Worm (Caenorhabditis elegans): ENCODE measurements around the gene inpp-5K.

Gene inpp-5K

DNA sequence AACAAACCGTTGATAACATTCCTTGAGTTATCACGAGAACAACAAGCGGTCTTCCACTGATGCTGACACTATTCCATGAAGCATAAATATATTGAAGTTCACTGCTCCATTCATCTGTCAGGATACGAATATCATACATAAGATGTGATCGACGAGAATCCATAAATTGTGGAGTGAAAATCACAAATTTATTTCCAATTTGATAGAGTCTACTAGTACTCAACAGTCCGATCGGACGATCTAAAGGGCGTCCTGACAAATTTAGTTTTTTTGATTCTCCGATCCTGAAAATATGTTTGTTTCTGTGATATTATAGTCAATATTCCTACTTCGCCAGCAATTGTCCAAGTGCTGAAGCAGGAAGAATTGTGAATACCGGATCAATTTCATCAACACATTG, 18.9 kb downstream of the inpp-5K start:
- no peak for TF ChIP-seq egl-27 (tag; optimal IDR thresholded peaks at IDR 0.05)
- no peak for TF ChIP-seq lin-11 (tag; optimal IDR thresholded peaks at IDR 0.05)
- no peak for TF ChIP-seq unc-62 (GFP tag; optimal IDR thresholded peaks at IDR 0.05)
- TF ChIP-seq blmp-1 (tag; optimal IDR thresholded peaks at IDR 0.05; ENCODE audit: insufficient read depth), result no peak
- TF ChIP-seq nhr-77 (tag; optimal IDR thresholded peaks at IDR 0.05), result no peak
- TF ChIP-seq elt-3 (tag; optimal IDR thresholded peaks at IDR 0.05), result no peak
- TF ChIP-seq peb-1 (tag; optimal IDR thresholded peaks at IDR 0.05), result no peak
- no peak for TF ChIP-seq ztf-11 (tag; optimal IDR thresholded peaks at IDR 0.05)
- TF ChIP-seq alr-1 (tag; optimal IDR thresholded peaks at IDR 0.05), result no peak
- no peak for TF ChIP-seq mbf-1 (tag; optimal IDR thresholded peaks at IDR 0.05)
- no peak for TF ChIP-seq elt-1 (tag; optimal IDR thresholded peaks at IDR 0.05)
- TF ChIP-seq unc-55 (GFP tag; optimal IDR thresholded peaks at IDR 0.05), result no peak
- TF ChIP-seq lin-39 (tag; optimal IDR thresholded peaks at IDR 0.05), result no peak
- no peak for TF ChIP-seq nhr-10 (tag; optimal IDR thresholded peaks at IDR 0.05)
- TF ChIP-seq nhr-21 (tag; optimal IDR thresholded peaks at IDR 0.05), result no peak
- no peak for TF ChIP-seq zag-1 (tag; optimal IDR thresholded peaks at IDR 0.05)
- TF ChIP-seq ceh-82 (tag; optimal IDR thresholded peaks at IDR 0.05), result no peak
- TF ChIP-seq lsy-2 (tag; optimal IDR thresholded peaks at IDR 0.05), result no peak
- TF ChIP-seq ama-1 (optimal IDR thresholded peaks at IDR 0.05), result no peak
- TF ChIP-seq mdl-1 (tag; optimal IDR thresholded peaks at IDR 0.05), result no peak

DNA sequence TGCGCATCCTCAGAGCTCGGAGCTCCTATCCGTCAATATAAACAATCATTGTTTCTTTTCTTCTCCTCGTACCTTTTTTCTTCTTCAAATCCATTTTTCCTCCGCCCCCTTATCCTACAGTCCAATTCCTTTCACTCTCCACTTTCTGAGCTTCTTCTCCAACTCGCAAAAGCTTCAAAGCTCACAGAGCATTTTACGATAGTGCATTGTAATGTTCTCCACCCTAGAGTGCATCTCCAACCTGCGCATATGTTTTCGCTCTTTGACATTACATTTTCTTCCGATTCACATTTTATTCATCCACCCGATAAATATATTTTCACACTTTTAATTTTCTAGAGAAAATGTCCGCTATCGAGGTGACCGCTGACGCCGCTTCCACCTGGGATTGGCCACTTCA, 23.4 kb downstream of the inpp-5K start, which contains the start of gene hsp-12.2:
TSS of gene hsp-12.2 (plus strand) at position 301 of the 400 bp plus-strand sequence.
- TF ChIP-seq ceh-16 (tag; optimal IDR thresholded peaks at IDR 0.05), result no peak
- no peak for TF ChIP-seq Y55F3AM.14 (GFP tag; optimal IDR thresholded peaks at IDR 0.05)
- TF ChIP-seq sma-9 (GFP tag; optimal IDR thresholded peaks at IDR 0.05), result no peak
- no peak for TF ChIP-seq sma-9 (tag; optimal IDR thresholded peaks at IDR 0.05)

DNA sequence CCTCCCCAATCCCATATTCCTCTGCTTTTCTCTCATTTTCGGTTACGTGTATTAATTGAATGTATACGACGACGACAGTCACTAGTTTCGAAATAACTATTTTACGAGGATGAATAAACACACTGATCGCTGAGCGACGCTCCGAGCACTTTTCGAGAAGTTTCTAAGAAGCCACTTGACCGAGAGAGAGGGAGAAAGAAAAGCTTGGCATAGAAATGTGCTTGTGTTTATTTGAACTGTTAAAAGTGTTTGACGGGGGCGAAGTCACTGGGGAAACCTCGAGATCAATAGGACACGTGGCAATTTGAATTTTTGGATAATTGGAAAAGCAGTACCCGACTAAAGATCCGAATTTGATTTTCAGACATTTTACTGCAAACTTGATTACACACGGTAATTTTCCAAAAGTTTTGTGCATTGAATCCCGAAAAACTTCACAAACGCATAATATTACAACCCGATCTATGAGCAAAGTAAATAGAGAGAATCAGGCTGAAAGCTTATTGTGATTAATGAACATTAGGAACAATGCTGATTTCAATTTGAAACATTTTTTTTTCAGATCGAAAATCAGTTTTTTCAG, 24.5 kb downstream of the inpp-5K start:
- peak; percentile 22 for TF ChIP-seq crh-2 (tag; optimal IDR thresholded peaks at IDR 0.05)
- TF ChIP-seq sma-9 (GFP tag; optimal IDR thresholded peaks at IDR 0.05), result peak; percentile 1
- TF ChIP-seq sma-9 (tag; optimal IDR thresholded peaks at IDR 0.05), result no peak
- no peak for TF ChIP-seq Y55F3AM.14 (GFP tag; optimal IDR thresholded peaks at IDR 0.05)
- no peak for TF ChIP-seq nhr-10 (tag; optimal IDR thresholded peaks at IDR 0.05)
- peak; percentile 14 for TF ChIP-seq nhr-77 (tag; optimal IDR thresholded peaks at IDR 0.05)
- peak; percentile 47 for TF ChIP-seq F13H6.1 (tag; optimal IDR thresholded peaks at IDR 0.05)
- TF ChIP-seq nhr-129 (tag; optimal IDR thresholded peaks at IDR 0.05), result peak; percentile 50

DNA sequence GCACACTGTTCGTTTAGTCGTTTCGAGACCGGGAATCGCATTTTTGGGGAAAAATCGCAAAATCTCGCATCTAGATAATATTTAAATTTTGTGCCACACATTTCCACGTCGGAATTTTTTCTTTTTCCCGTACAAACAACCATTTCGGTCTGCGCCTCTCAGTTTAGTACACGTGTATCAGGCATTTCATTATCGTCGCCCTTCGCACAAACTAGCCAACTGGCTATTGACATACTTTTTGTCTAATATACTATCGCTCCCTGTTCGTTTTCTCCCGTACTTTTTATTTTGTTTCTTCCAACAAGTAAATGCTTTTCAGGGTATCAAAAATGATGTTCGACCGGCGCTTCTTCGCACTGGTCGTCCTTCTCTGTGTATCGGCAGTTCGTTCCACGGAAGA, 27.8 kb downstream of the inpp-5K start, which contains the start of gene C14B9.2:
TSS of gene C14B9.2 (plus strand) at position 320 of the 400 bp plus-strand sequence.
- TF ChIP-seq sma-3 (GFP tag; optimal IDR thresholded peaks at IDR 0.05) (no peak), crh-2 (tag; optimal IDR thresholded peaks at IDR 0.05) (peak; percentile 36), fos-1 (tag; optimal IDR thresholded peaks at IDR 0.05) (peak; percentile 6)

DNA sequence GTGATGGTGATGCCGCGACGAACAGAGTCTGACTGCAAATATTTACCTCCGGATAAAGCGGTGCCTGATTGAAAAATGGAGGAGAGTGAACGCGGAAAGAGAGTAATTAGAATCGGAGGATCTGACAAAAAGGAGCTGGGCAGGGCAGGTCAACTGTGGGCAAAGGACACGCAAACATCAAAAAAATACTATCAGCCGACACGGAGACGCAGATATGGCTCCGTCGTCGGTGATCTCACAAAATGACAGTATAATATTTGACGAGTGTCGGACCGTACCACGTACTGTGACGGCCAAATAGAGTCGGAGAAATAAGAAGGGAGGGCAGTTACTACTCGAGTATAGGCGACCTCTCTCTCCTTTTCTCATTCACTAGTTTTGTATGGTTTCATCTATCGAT, 28.6 kb downstream of the inpp-5K start:
- no peak for TF ChIP-seq gmeb-1 (tag; optimal IDR thresholded peaks at IDR 0.05)
- no peak for TF ChIP-seq elt-3 (tag; optimal IDR thresholded peaks at IDR 0.05)
- no peak for TF ChIP-seq lin-11 (tag; optimal IDR thresholded peaks at IDR 0.05)
- TF ChIP-seq nhr-129 (tag; optimal IDR thresholded peaks at IDR 0.05), result peak; percentile 9
- TF ChIP-seq unc-39 (tag; optimal IDR thresholded peaks at IDR 0.05), result no peak
- TF ChIP-seq lin-13 (GFP tag; optimal IDR thresholded peaks at IDR 0.05), result no peak
- peak; percentile 10 for TF ChIP-seq peb-1 (tag; optimal IDR thresholded peaks at IDR 0.05)

DNA sequence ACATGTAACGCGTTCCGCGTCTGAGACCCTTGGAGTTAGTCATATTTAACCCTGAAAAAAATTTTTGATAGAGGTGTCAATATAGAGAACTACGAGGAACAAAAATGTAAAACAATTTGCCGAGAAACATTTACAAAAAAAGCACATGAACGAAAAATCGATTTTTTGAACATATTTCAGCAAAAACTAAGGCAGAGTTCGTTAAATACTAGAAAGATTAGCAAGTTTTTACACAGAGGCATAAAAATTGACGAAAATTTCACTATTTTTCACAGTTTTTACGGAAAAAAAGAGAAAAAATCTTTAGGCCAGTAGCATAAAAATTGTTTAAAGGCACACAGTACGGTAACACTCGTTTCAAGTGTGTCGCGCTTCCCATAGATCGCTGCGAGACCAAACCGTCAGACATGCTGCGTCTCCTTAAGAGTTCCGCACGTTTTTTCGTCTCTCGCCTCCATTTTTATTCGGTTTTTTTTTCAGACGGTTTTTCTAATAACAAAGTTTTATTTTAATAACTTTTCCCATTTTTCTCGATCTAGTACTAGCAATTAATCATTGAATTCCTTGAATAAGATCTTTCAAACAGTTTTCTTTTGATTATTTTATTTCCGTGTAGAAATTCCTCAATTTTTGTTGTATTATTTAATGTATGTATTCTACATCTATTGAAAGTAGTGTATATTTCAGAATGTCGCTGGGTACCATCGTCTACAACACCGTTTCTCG, 30.8 kb downstream of the inpp-5K start, which contains the start of the genes rpl-21 and C14B9.10:
TSS of gene rpl-21 (minus strand) at position 51 of the 726 bp plus-strand sequence.
TSS of gene C14B9.10 (plus strand) at position 676 of the 726 bp plus-strand sequence.
- TF ChIP-seq lin-39 (tag; optimal IDR thresholded peaks at IDR 0.05) (no peak), lin-11 (tag; optimal IDR thresholded peaks at IDR 0.05) (peak; percentile 60), alr-1 (tag; optimal IDR thresholded peaks at IDR 0.05) (no peak), unc-55 (GFP tag; optimal IDR thresholded peaks at IDR 0.05) (peak; percentile 98), nhr-10 (tag; optimal IDR thresholded peaks at IDR 0.05) (no peak), fos-1 (tag; optimal IDR thresholded peaks at IDR 0.05) (peak; percentile 61), C34F6.9 (tag; optimal IDR thresholded peaks at IDR 0.05) (peak; percentile 89), blmp-1 (tag; optimal IDR thresholded peaks at IDR 0.05; ENCODE audit: insufficient read depth) (peak; percentile 32), gmeb-1 (tag; optimal IDR thresholded peaks at IDR 0.05) (peak; percentile 82), nhr-21 (tag; optimal IDR thresholded peaks at IDR 0.05) (peak; percentile 76), mbf-1 (tag; optimal IDR thresholded peaks at IDR 0.05) (no peak), unc-39 (tag; optimal IDR thresholded peaks at IDR 0.05) (no peak), dmd-4 (tag; optimal IDR thresholded peaks at IDR 0.05) (no peak), sma-9 (GFP tag; optimal IDR thresholded peaks at IDR 0.05) (peak; percentile 88), sma-9 (tag; optimal IDR thresholded peaks at IDR 0.05) (no peak), nhr-6 (tag; optimal IDR thresholded peaks at IDR 0.05) (no peak), ceh-16 (tag; optimal IDR thresholded peaks at IDR 0.05) (peak; percentile 19), nhr-23 (tag; optimal IDR thresholded peaks at IDR 0.05) (no peak), zag-1 (tag; optimal IDR thresholded peaks at IDR 0.05) (no peak), nhr-25 (tag; optimal IDR thresholded peaks at IDR 0.05) (peak; percentile 85), ceh-82 (tag; optimal IDR thresholded peaks at IDR 0.05) (peak; percentile 49), elt-3 (tag; optimal IDR thresholded peaks at IDR 0.05) (no peak), aly-2 (tag; optimal IDR thresholded peaks at IDR 0.05) (no peak), nhr-12 (tag; optimal IDR thresholded peaks at IDR 0.05) (no peak), mdl-1 (tag; optimal IDR thresholded peaks at IDR 0.05) (peak; percentile 31 to 39)

Data from whole organism, L2 larva.